Worm (Caenorhabditis elegans): ENCODE results near the gene W03G11.4.

DNA sequence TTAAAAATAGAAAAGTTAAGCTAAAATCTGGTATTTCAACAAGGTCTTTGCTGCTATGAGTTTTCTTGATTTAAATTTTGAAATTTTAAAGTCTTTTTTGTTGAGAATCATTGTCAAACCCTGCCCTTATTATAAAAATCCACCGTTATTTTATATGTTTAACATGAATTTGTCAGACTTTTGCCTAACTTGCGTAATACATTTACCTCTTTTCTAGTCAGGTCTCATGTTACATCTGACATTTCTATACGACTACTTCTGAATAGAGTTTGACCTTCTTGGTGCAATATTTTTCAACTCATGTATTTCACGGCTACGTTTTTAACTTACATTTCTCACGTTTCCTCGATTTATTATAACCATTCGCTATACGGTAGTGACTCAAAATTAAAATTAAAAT lies 21.1 kb upstream of the W03G11.4 start, which contains the start of gene lgc-15:
- TF ChIP-seq flt-1 (GFP tag; IDR thresholded peaks at IDR 0.05) = no peak
- no peak for TF ChIP-seq ref-1 (GFP tag; conservative IDR thresholded peaks at IDR 0.05)
- TF ChIP-seq med-1 (GFP tag; optimal IDR thresholded peaks at IDR 0.05; ENCODE audit: insufficient read depth) = no peak
